Fruit fly (Drosophila melanogaster): ENCODE data around the gene wkd.

wkd gene

dm6 chr3R:11619709-11620409 is 38.5 kb downstream of the wkd start, which contains the start of the genes Jupiter and CG14710 (continued):
- TF ChIP-seq Ssrp (tag; optimal IDR thresholded peaks at IDR 0.05) (peak; percentile 40), CG8281 (tag; optimal IDR thresholded peaks at IDR 0.05) (no peak), ATbp (GFP tag; optimal IDR thresholded peaks at IDR 0.05) (no peak), p53 (GFP tag; optimal IDR thresholded peaks at IDR 0.05) (peak; percentile 77), CG12071 (GFP tag; optimal IDR thresholded peaks at IDR 0.05) (no peak), NFAT (GFP tag; IDR thresholded peaks at IDR 0.05) (peak; percentile 88), CG33213 (GFP tag; optimal IDR thresholded peaks at IDR 0.05) (peak; percentile 97), CG2712 (tag; optimal IDR thresholded peaks at IDR 0.05) (peak; percentile 78), grau (tag; optimal IDR thresholded peaks at IDR 0.05) (peak; percentile 65), MBD-R2 (GFP tag; IDR thresholded peaks at IDR 0.05) (peak; percentile 97), CG2889 (GFP tag; IDR thresholded peaks at IDR 0.05) (peak; percentile 63; the same call in 2 of the 3 replicates), CG30431 (GFP tag; optimal IDR thresholded peaks at IDR 0.05) (no peak), slbo (GFP tag; IDR thresholded peaks at IDR 0.05) (peak; percentile 92), Sry-δ (GFP tag; optimal IDR thresholded peaks at IDR 0.05) (peak; percentile 70), nmo (GFP tag; optimal IDR thresholded peaks at IDR 0.05) (peak; percentile 81), CG31365 (tag; optimal IDR thresholded peaks at IDR 0.05) (no peak), nom (GFP tag; optimal IDR thresholded peaks at IDR 0.05) (peak; percentile 70), hth (optimal IDR thresholded peaks at IDR 0.05) (no peak), gro (GFP tag; optimal IDR thresholded peaks at IDR 0.05) (peak; percentile 77), Gsc (GFP tag; IDR thresholded peaks at IDR 0.05) (no peak), Sox102F (GFP tag; optimal IDR thresholded peaks at IDR 0.05) (peak; percentile 38), ttk (GFP tag; IDR thresholded peaks at IDR 0.05) (peak; percentile 47; the same call in 1 of the 2 replicates), emc (GFP tag; optimal IDR thresholded peaks at IDR 0.05) (peak; percentile 60), grn (GFP tag; optimal IDR thresholded peaks at IDR 0.05) (peak; percentile 23), CG13287 (GFP tag; IDR thresholded peaks at IDR 0.05; ENCODE audit: partially characterized antibody) (peak; percentile 57; the same call in 1 of the 2 replicates), Xrp1 (GFP tag; IDR thresholded peaks at IDR 0.05) (peak; percentile 49; the same call in 1 of the 2 replicates), CG8388 (GFP tag; optimal IDR thresholded peaks at IDR 0.05) (peak; percentile 11), disco-r (GFP tag; optimal IDR thresholded peaks at IDR 0.05) (peak; percentile 37), CG4328 (GFP tag; optimal IDR thresholded peaks at IDR 0.05) (peak; percentile 1), vfl (GFP tag; optimal IDR thresholded peaks at IDR 0.05) (peak; percentile 75), C15 (GFP tag; IDR thresholded peaks at IDR 0.05) (no peak), CG17359 (tag; optimal IDR thresholded peaks at IDR 0.05) (peak; percentile 50), CG32772 (GFP tag; IDR thresholded peaks at IDR 0.05) (peak; percentile 68), knrl (GFP tag; IDR thresholded peaks at IDR 0.05; ENCODE audit: partially characterized antibody) (peak; percentile 47; the same call in 1 of the 3 replicates), CG5953 (GFP tag; IDR thresholded peaks at IDR 0.05) (no peak), CG6654 (GFP tag; optimal IDR thresholded peaks at IDR 0.05) (no peak), amos (GFP tag; IDR thresholded peaks at IDR 0.05; ENCODE audit: partially characterized antibody) (peak; percentile 23; the same call in 1 of the 2 replicates), CG4707 (GFP tag; optimal IDR thresholded peaks at IDR 0.05) (no peak), Dip2 (GFP tag; IDR thresholded peaks at IDR 0.05) (no peak), ems (GFP tag; optimal IDR thresholded peaks at IDR 0.05) (peak; percentile 65), CG31441 (GFP tag; IDR thresholded peaks at IDR 0.05) (0 out of 2 replicates have a peak, but pooled peaks have one; percentile 31), Adf1 (GFP tag; IDR thresholded peaks at IDR 0.05) (peak; percentile 23; the same call in 1 of the 2 replicates), Bgb (GFP tag; IDR thresholded peaks at IDR 0.05; ENCODE audit: partially characterized antibody) (no peak; the same call in 1 of the 2 replicates), BtbVII (GFP tag; optimal IDR thresholded peaks at IDR 0.05) (no peak), CG14014 (GFP tag; IDR thresholded peaks at IDR 0.05) (peak; percentile 67), scrt (GFP tag; optimal IDR thresholded peaks at IDR 0.05) (no peak), CG9817 (tag; optimal IDR thresholded peaks at IDR 0.05) (peak; percentile 68), CG12659 (GFP tag; optimal IDR thresholded peaks at IDR 0.05) (peak; percentile 92), row (GFP tag; IDR thresholded peaks at IDR 0.05) (peak; percentile 89)

All from whole organism, embryonic.